Fruit fly (Drosophila melanogaster) whole organism, embryonic: ENCODE data around the gene CG43347.

Experiments
- CG10321 ChIP-seq: fragments of 200-800 bp; sonication (Bioruptor generic); IDR thresholded peaks from 2 replicates; pipeline ENCODE4 v1.3.6; 2022; ENCODE audit warnings: missing biosample characterization, missing genetic modification characterization
- CG10366 ChIP-seq: fragments of 200-800 bp; sonication (Bioruptor generic); IDR thresholded peaks from 2 replicates; pipeline ENCODE4 v1.3.6; 2022; ENCODE audit warnings: missing biosample characterization, missing genetic modification characterization
- CG10431 ChIP-seq: fragments of 200-800 bp; sonication (Bioruptor generic); optimal IDR thresholded peaks from 3 replicates; lab custom pipeline; 2018; ENCODE audit warnings: missing biosample characterization, mild to moderate bottlenecking, missing genetic modification characterization
- CG10462 ChIP-seq: fragments of 200-800 bp; sonication (Bioruptor generic); optimal IDR thresholded peaks from 2 replicates; lab custom pipeline; 2016; ENCODE audit warnings: missing biosample characterization, missing genetic modification characterization
- CG11456 ChIP-seq: fragments of 200-800 bp; sonication (Bioruptor generic); IDR thresholded peaks from 3 replicates; pipeline ENCODE4 v1.3.6; 2022; ENCODE audit warnings: missing biosample characterization, missing genetic modification characterization
- CG12942 ChIP-seq: fragments of 200-800 bp; sonication (Bioruptor generic); optimal IDR thresholded peaks from 3 replicates; lab custom pipeline; 2016; ENCODE audit warnings: missing biosample characterization, missing genetic modification characterization
- CG13624 ChIP-seq: fragments of 200-800 bp; sonication (Bioruptor generic); optimal IDR thresholded peaks from 2 replicates; lab custom pipeline; 2016; ENCODE audit warnings: missing biosample characterization, missing genetic modification characterization
- CG14441 ChIP-seq: fragments of 200-800 bp; sonication (Bioruptor generic); IDR thresholded peaks from 2 replicates; pipeline ENCODE4 v1.3.6; 2022; ENCODE audit warnings: missing biosample characterization, missing genetic modification characterization
- CG14965 ChIP-seq: fragments of 200-800 bp; sonication (Bioruptor generic); optimal IDR thresholded peaks from 2 replicates; lab custom pipeline; 2016; ENCODE audit warnings: missing biosample characterization, missing genetic modification characterization, borderline replicate concordance
- CG3838 ChIP-seq: fragments of 200-800 bp; sonication (Bioruptor generic); optimal IDR thresholded peaks from 3 replicates; lab custom pipeline; 2016; ENCODE audit warnings: missing biosample characterization, missing genetic modification characterization
- CG3995 ChIP-seq: fragments of 200-800 bp; sonication (Bioruptor generic); optimal IDR thresholded peaks from 3 replicates; lab custom pipeline; 2016; ENCODE audit warnings: missing biosample characterization, missing genetic modification characterization
- CG4328 ChIP-seq: fragments of 200-800 bp; sonication (Bioruptor generic); optimal IDR thresholded peaks from 3 replicates; lab custom pipeline; 2017; ENCODE audit warnings: missing biosample characterization, missing genetic modification reagents, missing genetic modification characterization
- CG4730 ChIP-seq: fragments of 200-800 bp; sonication (Bioruptor generic); IDR thresholded peaks from 2 replicates; pipeline ENCODE4 v1.3.6; 2022; ENCODE audit warnings: missing biosample characterization, missing genetic modification characterization
- CG4854 ChIP-seq: fragments of 200-800 bp; sonication (Bioruptor generic); optimal IDR thresholded peaks from 2 replicates; lab custom pipeline; 2016; ENCODE audit warnings: missing biosample characterization, missing genetic modification characterization, inconsistent platforms
- CG5953 ChIP-seq: fragments of 200-800 bp; sonication (Bioruptor generic); IDR thresholded peaks from 2 replicates; pipeline ENCODE4 v1.3.6; 2022; ENCODE audit warnings: missing biosample characterization, missing genetic modification characterization
- CG6765 ChIP-seq: fragments of 200-800 bp; sonication (Bioruptor generic); optimal IDR thresholded peaks from 3 replicates; lab custom pipeline; 2017; ENCODE audit warnings: missing biosample characterization, mild to moderate bottlenecking, missing genetic modification characterization
- CG6813 ChIP-seq: fragments of 200-800 bp; sonication (Bioruptor generic); optimal IDR thresholded peaks from 2 replicates; lab custom pipeline; 2017; ENCODE audit warnings: missing biosample characterization, missing genetic modification characterization, mild to moderate bottlenecking, moderate library complexity, missing genetic modification reagents
- CG7556 ChIP-seq: fragments of 200-800 bp; sonication (Bioruptor generic); optimal IDR thresholded peaks from 2 replicates; lab custom pipeline; 2017; ENCODE audit warnings: missing biosample characterization, mild to moderate bottlenecking, missing genetic modification characterization
- CG7839 ChIP-seq: fragments of 200-800 bp; sonication (Bioruptor generic); optimal IDR thresholded peaks from 3 replicates; lab custom pipeline; 2018; ENCODE audit warnings: missing biosample characterization, mild to moderate bottlenecking, missing genetic modification characterization, moderate library complexity
- CG8944 ChIP-seq: fragments of 200-800 bp; sonication (Bioruptor generic); optimal IDR thresholded peaks from 3 replicates; lab custom pipeline; 2016; ENCODE audit warnings: missing biosample characterization, missing genetic modification characterization
- CG9215 ChIP-seq: fragments of 200-800 bp; sonication (Bioruptor generic); IDR thresholded peaks from 2 replicates; pipeline ENCODE4 v1.3.6; 2022; ENCODE audit warnings: missing biosample characterization, missing genetic modification characterization
- CG9932 ChIP-seq: fragments of 200-800 bp; sonication (Bioruptor generic); IDR thresholded peaks from 2 replicates; pipeline ENCODE4 v1.3.6; 2022; ENCODE audit warnings: missing biosample characterization, missing genetic modification characterization
- Chrac-16 ChIP-seq: fragments of 200-800 bp; sonication (Bioruptor generic); optimal IDR thresholded peaks from 3 replicates; lab custom pipeline; 2016; ENCODE audit warnings: missing biosample characterization, missing genetic modification characterization
- D ChIP-seq, 2 experiments: fragments of 200-800 bp in 1 of 2; fragments of >200 bp in 1 of 2; sonication (Bioruptor generic) in 1 of 2; optimal IDR thresholded peaks; 2 replicates in 1 of 2; 3 replicates in 1 of 2; lab custom pipeline; 2017; ENCODE audit warnings: mild to moderate bottlenecking in 1 of 2, missing biosample characterization in 1 of 2, missing genetic modification characterization in 1 of 2, missing genetic modification reagents in 1 of 2
- Dfd ChIP-seq, 2 experiments: fragments of >200 bp; optimal IDR thresholded peaks; 2 replicates each; lab custom pipeline; 2017; ENCODE audit warnings: missing biosample characterization in 2 of 2, missing genetic modification characterization in 2 of 2
- Fer3 ChIP-seq: fragments of 200-800 bp; sonication (Bioruptor generic); optimal IDR thresholded peaks from 2 replicates; lab custom pipeline; 2018; ENCODE audit warnings: missing biosample characterization, mild to moderate bottlenecking, missing genetic modification characterization, moderate library complexity
- HLH54F ChIP-seq: fragments of 200-800 bp; sonication (Bioruptor generic); optimal IDR thresholded peaks from 3 replicates; lab custom pipeline; 2016; ENCODE audit warnings: missing biosample characterization, missing genetic modification characterization
- Hmr ChIP-seq: fragments of 200-800 bp; sonication (Bioruptor generic); optimal IDR thresholded peaks from 3 replicates; lab custom pipeline; 2017; ENCODE audit warnings: mild to moderate bottlenecking, missing biosample characterization, missing genetic modification reagents, missing genetic modification characterization
- Hr39 ChIP-seq: fragments of >200 bp; optimal IDR thresholded peaks from 2 replicates; lab custom pipeline; 2017
- Kr ChIP-seq: fragments of 200-800 bp; sonication (Bioruptor generic); optimal IDR thresholded peaks from 2 replicates; lab custom pipeline; 2017; ENCODE audit warnings: missing biosample characterization, mild to moderate bottlenecking, missing genetic modification characterization
- NfI ChIP-seq: fragments of 200-800 bp; sonication (Bioruptor generic); optimal IDR thresholded peaks from 3 replicates; lab custom pipeline; 2018; ENCODE audit warnings: missing biosample characterization, mild to moderate bottlenecking, missing genetic modification characterization, moderate library complexity
- Oli ChIP-seq: fragments of 200-800 bp; sonication (Bioruptor generic); optimal IDR thresholded peaks from 2 replicates; lab custom pipeline; 2018; ENCODE audit warnings: missing biosample characterization, mild to moderate bottlenecking, missing genetic modification characterization, moderate library complexity
- Opbp ChIP-seq: fragments of 200-800 bp; sonication (Bioruptor generic); IDR thresholded peaks from 3 replicates; pipeline ENCODE4 v1.3.6; 2022; ENCODE audit warnings: missing biosample characterization, missing genetic modification characterization; ENCODE audit not compliant: partially characterized antibody
- Rfx ChIP-seq: fragments of 200-800 bp; sonication (Bioruptor generic); IDR thresholded peaks from 2 replicates; pipeline ENCODE4 v1.3.6; 2022; ENCODE audit warnings: missing biosample characterization, missing genetic modification characterization
- Sin3A ChIP-seq: fragments of >200 bp; optimal IDR thresholded peaks from 2 replicates; lab custom pipeline; 2018
- Sry-δ ChIP-seq: fragments of 200-800 bp; sonication (Bioruptor generic); optimal IDR thresholded peaks from 2 replicates; lab custom pipeline; 2016; ENCODE audit warnings: missing biosample characterization, missing genetic modification characterization
- Tbp ChIP-seq: fragments of >200 bp; optimal IDR thresholded peaks from 2 replicates; lab custom pipeline; 2018; ENCODE audit warnings: missing biosample characterization, missing genetic modification characterization
- amos ChIP-seq: fragments of 200-800 bp; sonication (Bioruptor generic); IDR thresholded peaks from 2 replicates; pipeline ENCODE4 v1.3.6; 2022; ENCODE audit warnings: missing biosample characterization, missing genetic modification characterization; ENCODE audit not compliant: partially characterized antibody
- ase ChIP-seq: fragments of 200-800 bp; sonication (Bioruptor generic); IDR thresholded peaks from 3 replicates; pipeline ENCODE4 v1.3.6; 2022; ENCODE audit warnings: missing biosample characterization, missing genetic modification characterization
- da ChIP-seq: fragments of 200-800 bp; sonication (Bioruptor generic); optimal IDR thresholded peaks from 2 replicates; lab custom pipeline; 2016; ENCODE audit warnings: missing biosample characterization, missing genetic modification characterization
- dysf ChIP-seq: fragments of 200-800 bp; sonication (Bioruptor generic); IDR thresholded peaks from 3 replicates; pipeline ENCODE4 v1.3.6; 2022; ENCODE audit warnings: missing biosample characterization, missing genetic modification characterization
- en ChIP-seq: fragments of 200-800 bp; sonication (Bioruptor generic); optimal IDR thresholded peaks from 2 replicates; lab custom pipeline; 2016; ENCODE audit warnings: missing biosample characterization, missing genetic modification characterization
- jing ChIP-seq: fragments of 200-800 bp; sonication (Bioruptor generic); optimal IDR thresholded peaks from 2 replicates; lab custom pipeline; 2018; ENCODE audit warnings: missing biosample characterization, mild to moderate bottlenecking, missing genetic modification characterization
- luna ChIP-seq: fragments of 200-800 bp; sonication (Bioruptor generic); optimal IDR thresholded peaks from 2 replicates; lab custom pipeline; 2016; ENCODE audit warnings: missing biosample characterization, missing genetic modification characterization
- psq ChIP-seq: fragments of 200-800 bp; sonication (Bioruptor generic); optimal IDR thresholded peaks from 2 replicates; lab custom pipeline; 2017; ENCODE audit warnings: missing biosample characterization, missing genetic modification characterization
- sr ChIP-seq: fragments of 200-800 bp; sonication (Bioruptor generic); IDR thresholded peaks from 3 replicates; pipeline ENCODE4 v1.3.6; 2022; ENCODE audit warnings: missing biosample characterization, missing genetic modification characterization
- sug ChIP-seq: fragments of 200-800 bp; optimal IDR thresholded peaks from 2 replicates; lab custom pipeline; 2019; ENCODE audit warnings: missing biosample characterization, mild to moderate bottlenecking, missing genetic modification characterization, moderate library complexity
- tap ChIP-seq: fragments of 200-800 bp; optimal IDR thresholded peaks from 3 replicates; lab custom pipeline; 2019; ENCODE audit warnings: missing biosample characterization, mild to moderate bottlenecking, missing genetic modification characterization, moderate library complexity
- unc-4 ChIP-seq: fragments of 200-800 bp; sonication (Bioruptor generic); IDR thresholded peaks from 2 replicates; pipeline ENCODE4 v1.3.6; 2022; ENCODE audit warnings: missing biosample characterization, missing genetic modification characterization; ENCODE audit not compliant: partially characterized antibody
- vnd ChIP-seq: fragments of 200-800 bp; sonication (Bioruptor generic); IDR thresholded peaks from 3 replicates; pipeline ENCODE4 v1.3.6; 2022; ENCODE audit warnings: missing biosample characterization, missing genetic modification characterization; ENCODE audit not compliant: partially characterized antibody
- z ChIP-seq: fragments of 200-800 bp; sonication (Bioruptor generic); IDR thresholded peaks from 3 replicates; pipeline ENCODE4 v1.3.6; 2022; ENCODE audit warnings: missing biosample characterization, missing genetic modification characterization

Gene CG43347

DNA sequence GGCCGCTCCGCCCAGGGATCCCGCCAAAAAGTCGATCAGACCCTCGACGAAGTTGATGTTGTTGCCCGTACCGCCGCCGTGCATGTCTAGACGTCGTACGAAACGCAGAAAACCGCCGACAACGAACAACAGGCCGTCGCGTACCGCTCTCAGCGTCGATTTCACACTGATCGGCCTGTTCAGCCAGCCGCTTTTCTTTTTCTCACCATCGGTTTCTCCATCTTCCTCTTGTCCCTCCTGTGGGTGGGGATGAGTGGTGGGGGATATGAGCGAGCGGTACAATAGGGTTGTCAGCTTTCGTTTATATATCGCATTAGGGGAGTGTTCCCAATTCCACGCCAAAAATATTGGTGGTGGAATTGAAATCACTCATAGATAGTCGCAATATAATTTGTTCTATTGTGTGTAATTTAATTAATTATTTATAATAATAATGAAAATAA lies 18.5 kb downstream of the CG43347 start (continued):
- TF ChIP-seq tap (tag; lab: Kevin White, UChicago) = no peak
- TF ChIP-seq CG6765 (GFP tag; lab: Kevin White, UChicago) = peak; percentile 32
- peak; percentile 47; the same call in 1 of the 2 replicates for TF ChIP-seq CG9215 (GFP tag; lab: Robert Waterston, UW)
- TF ChIP-seq CG14965 (GFP tag; lab: Kevin White, UChicago) = no peak
- no peak for TF ChIP-seq sr (GFP tag; lab: Robert Waterston, UW)
- peak; percentile 75 for TF ChIP-seq CG11456 (GFP tag; lab: Robert Waterston, UW)
- TF ChIP-seq ase (GFP tag; lab: Robert Waterston, UW) = peak; percentile 47; the same call in 1 of the 3 replicates
- peak; percentile 18 for TF ChIP-seq Hmr (GFP tag; lab: Kevin White, UChicago)
- TF ChIP-seq sug (tag; lab: Kevin White, UChicago) = peak; percentile 57
- no peak for TF ChIP-seq z (GFP tag; lab: Robert Waterston, UW)
- no peak for TF ChIP-seq vnd
- TF ChIP-seq Dfd (GFP tag; optimal IDR thresholded peaks at IDR 0.05; lab: Kevin White, UChicago) = no peak
- peak; percentile 73 for TF ChIP-seq Rfx (GFP tag; lab: Robert Waterston, UW)
- TF ChIP-seq D (optimal IDR thresholded peaks at IDR 0.05; lab: Kevin White, UChicago) = no peak
- TF ChIP-seq D (GFP tag; optimal IDR thresholded peaks at IDR 0.05; lab: Kevin White, UChicago) = peak; percentile 31
- TF ChIP-seq CG3838 (GFP tag; lab: Kevin White, UChicago) = no peak
- TF ChIP-seq Fer3 (tag; lab: Kevin White, UChicago) = peak; percentile 40
- TF ChIP-seq CG13624 (GFP tag; lab: Kevin White, UChicago) = peak; percentile 4
- TF ChIP-seq CG8944 = peak; percentile 9
- TF ChIP-seq Opbp (GFP tag; lab: Robert Waterston, UW) = 0 out of 3 replicates have a peak, but pooled peaks have one; percentile 8
- no peak for TF ChIP-seq CG10462 (GFP tag; lab: Kevin White, UChicago)
- TF ChIP-seq CG3995 (GFP tag; lab: Kevin White, UChicago) = peak; percentile 64
- TF ChIP-seq Chrac-16 (GFP tag; lab: Kevin White, UChicago) = peak; percentile 27
- TF ChIP-seq amos (GFP tag; lab: Robert Waterston, UW) = peak; percentile 50
- no peak for TF ChIP-seq CG10321 (GFP tag; lab: Robert Waterston, UW)
- TF ChIP-seq CG7839 (tag; lab: Kevin White, UChicago) = peak; percentile 46
- peak; percentile 56 for TF ChIP-seq CG14441 (GFP tag; lab: Robert Waterston, UW)
- no peak for TF ChIP-seq CG5953 (GFP tag; lab: Robert Waterston, UW)
- peak; percentile 30 for TF ChIP-seq Oli (tag; lab: Kevin White, UChicago)
- TF ChIP-seq jing (GFP tag; lab: Kevin White, UChicago) = no peak
- no peak for TF ChIP-seq Kr (GFP tag; lab: Kevin White, UChicago)
- no peak for TF ChIP-seq Sin3A (lab: Kevin White, UChicago)
- peak; percentile 30 for TF ChIP-seq CG7556 (GFP tag; lab: Kevin White, UChicago)
- TF ChIP-seq CG12942 (GFP tag; lab: Kevin White, UChicago) = no peak
- TF ChIP-seq CG4854 (GFP tag; lab: Kevin White, UChicago) = no peak
- peak; percentile 21; the same call in 1 of the 2 replicates for TF ChIP-seq CG10366
- no peak for TF ChIP-seq psq (GFP tag; lab: Kevin White, UChicago)
- TF ChIP-seq Hr39 (lab: Kevin White, UChicago) = no peak
- no peak for TF ChIP-seq da
- peak; percentile 39 for TF ChIP-seq NfI (GFP tag; lab: Kevin White, UChicago)
- TF ChIP-seq CG4730 (GFP tag; lab: Robert Waterston, UW) = peak; percentile 27; the same call in 1 of the 2 replicates
- TF ChIP-seq CG10431 (GFP tag; lab: Kevin White, UChicago) = peak; percentile 2
- TF ChIP-seq Sry-δ = peak; percentile 57
- TF ChIP-seq dysf (GFP tag; lab: Robert Waterston, UW) = peak; percentile 64
- TF ChIP-seq en (GFP tag; lab: Kevin White, UChicago) = no peak
- peak; percentile 4 for TF ChIP-seq CG4328 (GFP tag; lab: Kevin White, UChicago)
- no peak for TF ChIP-seq unc-4 (GFP tag; lab: Robert Waterston, UW)
- TF ChIP-seq luna = no peak
- TF ChIP-seq HLH54F (GFP tag; lab: Kevin White, UChicago) = peak; percentile 1
- TF ChIP-seq CG9932 (GFP tag; lab: Robert Waterston, UW) = peak; percentile 76
- no peak for TF ChIP-seq Tbp (GFP tag; lab: Kevin White, UChicago)
- no peak for TF ChIP-seq CG6813
